Worm (Caenorhabditis elegans) whole organism, L2 larva: ENCODE measurements around the gene tomm-70.

Experiments
- C34F6.9 ChIP-seq: fragments of 150-350 bp; optimal IDR thresholded peaks from 2 replicates; lab custom pipeline; 2014; ENCODE audit warnings: missing biosample characterization, missing genetic modification characterization
- F13H6.1 ChIP-seq: sonication (generic microtip); optimal IDR thresholded peaks from 2 replicates; lab custom pipeline; 2016; ENCODE audit warnings: missing genetic modification characterization, missing compliant biosample characterization
- ZK546.5 ChIP-seq: sonication (generic microtip); optimal IDR thresholded peaks from 2 replicates; lab custom pipeline; 2017; ENCODE audit warnings: missing biosample characterization, missing genetic modification characterization
- alr-1 ChIP-seq: fragments of 150-350 bp; optimal IDR thresholded peaks from 2 replicates; lab custom pipeline; 2014; ENCODE audit warnings: missing biosample characterization, missing genetic modification characterization
- aly-2 ChIP-seq: fragments of 150-350 bp; optimal IDR thresholded peaks from 2 replicates; lab custom pipeline; 2014; ENCODE audit warnings: missing biosample characterization, missing genetic modification characterization
- ama-1 ChIP-seq: fragments of 150-350 bp; optimal IDR thresholded peaks from 2 replicates; lab custom pipeline; 2018; ENCODE audit warnings: inconsistent platforms
- blmp-1 ChIP-seq: sonication (generic microtip); optimal IDR thresholded peaks from 2 replicates; lab custom pipeline; 2017; ENCODE audit warnings: missing genetic modification characterization, mild to moderate bottlenecking, missing compliant biosample characterization, antibody characterized with exemption, moderate library complexity; ENCODE audit not compliant: insufficient read depth
- ceh-82 ChIP-seq: fragments of 150-350 bp; optimal IDR thresholded peaks from 2 replicates; lab custom pipeline; 2014; ENCODE audit warnings: missing biosample characterization, missing genetic modification characterization
- crh-2 ChIP-seq: sonication (generic microtip); optimal IDR thresholded peaks from 2 replicates; lab custom pipeline; 2017; ENCODE audit warnings: missing biosample characterization, missing genetic modification characterization
- dmd-4 ChIP-seq: sonication (generic microtip); optimal IDR thresholded peaks from 2 replicates; lab custom pipeline; 2017; ENCODE audit warnings: missing biosample characterization, missing genetic modification characterization
- egl-27 ChIP-seq: sonication (generic microtip); optimal IDR thresholded peaks from 3 replicates; lab custom pipeline; 2017; ENCODE audit warnings: missing biosample characterization, missing genetic modification reagents, missing genetic modification characterization
- fos-1 ChIP-seq: fragments of 150-350 bp; optimal IDR thresholded peaks from 2 replicates; lab custom pipeline; 2014; ENCODE audit warnings: missing biosample characterization, missing genetic modification characterization
- gmeb-1 ChIP-seq: fragments of 150-350 bp; optimal IDR thresholded peaks from 2 replicates; lab custom pipeline; 2014; ENCODE audit warnings: missing biosample characterization, missing genetic modification characterization
- lin-11 ChIP-seq: fragments of 150-350 bp; sonication (generic microtip); optimal IDR thresholded peaks from 2 replicates; lab custom pipeline; 2014; ENCODE audit warnings: missing biosample characterization, missing genetic modification characterization, inconsistent platforms, mixed read lengths
- lin-13 ChIP-seq: fragments of 150-350 bp; optimal IDR thresholded peaks from 2 replicates; lab custom pipeline; 2014; ENCODE audit warnings: missing biosample characterization, missing genetic modification reagents, missing genetic modification characterization
- lin-39 ChIP-seq: fragments of 150-350 bp; optimal IDR thresholded peaks from 2 replicates; lab custom pipeline; 2014; ENCODE audit warnings: missing biosample characterization, missing genetic modification reagents, missing genetic modification characterization
- nhr-10 ChIP-seq: sonication (generic microtip); optimal IDR thresholded peaks from 2 replicates; lab custom pipeline; 2017; ENCODE audit warnings: missing biosample characterization, missing genetic modification characterization
- nhr-11 ChIP-seq: fragments of 150-350 bp; optimal IDR thresholded peaks from 2 replicates; lab custom pipeline; 2014; ENCODE audit warnings: missing biosample characterization, missing genetic modification characterization
- nhr-12 ChIP-seq: fragments of 150-350 bp; optimal IDR thresholded peaks from 2 replicates; lab custom pipeline; 2014; ENCODE audit warnings: missing biosample characterization, missing genetic modification characterization
- nhr-21 ChIP-seq: fragments of 150-350 bp; optimal IDR thresholded peaks from 2 replicates; lab custom pipeline; 2014; ENCODE audit warnings: missing biosample characterization, missing genetic modification characterization
- nhr-23 ChIP-seq: fragments of 150-350 bp; optimal IDR thresholded peaks from 2 replicates; lab custom pipeline; 2014; ENCODE audit warnings: missing biosample characterization, missing genetic modification reagents, missing genetic modification characterization
- nhr-237 ChIP-seq: fragments of 150-350 bp; optimal IDR thresholded peaks from 2 replicates; lab custom pipeline; 2014; ENCODE audit warnings: missing biosample characterization, missing genetic modification characterization
- nhr-6 ChIP-seq: fragments of 150-350 bp; optimal IDR thresholded peaks from 2 replicates; lab custom pipeline; 2014; ENCODE audit warnings: missing biosample characterization, missing genetic modification characterization
- nhr-77 ChIP-seq: fragments of 150-350 bp; optimal IDR thresholded peaks from 2 replicates; lab custom pipeline; 2014; ENCODE audit warnings: missing biosample characterization, missing genetic modification characterization
- sem-4 ChIP-seq: fragments of 150-350 bp; optimal IDR thresholded peaks from 2 replicates; lab custom pipeline; 2014; ENCODE audit warnings: missing biosample characterization, missing genetic modification reagents, missing genetic modification characterization
- skn-1 ChIP-seq: sonication (generic microtip); optimal IDR thresholded peaks from 2 replicates; lab custom pipeline; 2017; ENCODE audit warnings: missing biosample characterization, missing genetic modification characterization
- sma-3 ChIP-seq: sonication (generic microtip); optimal IDR thresholded peaks from 2 replicates; lab custom pipeline; 2016; ENCODE audit warnings: missing genetic modification reagents, missing genetic modification characterization, missing compliant biosample characterization
- sma-9 ChIP-seq, 2 experiments: fragments of 150-350 bp in 1 of 2; sonication (generic microtip) in 1 of 2; optimal IDR thresholded peaks; 2 replicates each; lab custom pipeline; 2014 to 2016; ENCODE audit warnings: missing genetic modification characterization in 2 of 2, mild to moderate bottlenecking in 1 of 2, missing biosample characterization in 1 of 2, missing compliant biosample characterization in 1 of 2, missing genetic modification reagents in 1 of 2, moderate library complexity in 1 of 2
- snpc-4 ChIP-seq: fragments of 150-350 bp; optimal IDR thresholded peaks from 2 replicates; lab custom pipeline; 2014; ENCODE audit warnings: missing biosample characterization, missing genetic modification characterization
- unc-39 ChIP-seq: fragments of 150-350 bp; optimal IDR thresholded peaks from 2 replicates; lab custom pipeline; 2014; ENCODE audit warnings: missing biosample characterization, missing genetic modification characterization
- unc-62 ChIP-seq: fragments of 150-350 bp; optimal IDR thresholded peaks from 2 replicates; lab custom pipeline; 2014; ENCODE audit warnings: missing biosample characterization, missing genetic modification reagents, missing genetic modification characterization
- zag-1 ChIP-seq: fragments of 150-350 bp; optimal IDR thresholded peaks from 2 replicates; lab custom pipeline; 2014; ENCODE audit warnings: missing biosample characterization, missing genetic modification characterization
- ztf-1 ChIP-seq: fragments of 200-800 bp; sonication (Bioruptor generic); conservative IDR thresholded peaks from 2 replicates; pipeline ENCODE4 v1.3.6; 2022; ENCODE audit warnings: missing genetic modification characterization, missing compliant biosample characterization
- ztf-11 ChIP-seq: sonication (generic microtip); optimal IDR thresholded peaks from 2 replicates; lab custom pipeline; 2017; ENCODE audit warnings: missing biosample characterization, missing genetic modification characterization

tomm-70 gene

ce11 chrIII:8712968-8713367, 41.6 kb downstream of the tomm-70 start:
- TF ChIP-seq fos-1 (tag; lab: Kevin White, UChicago) (no peak), lin-13 (GFP tag; lab: Kevin White, UChicago) (no peak), nhr-11 (tag; lab: Kevin White, UChicago) (no peak), egl-27 (tag; lab: Kevin White, UChicago) (no peak), ama-1 (no peak), nhr-237 (tag; lab: Kevin White, UChicago) (no peak), crh-2 (tag; lab: Kevin White, UChicago) (no peak), C34F6.9 (no peak), ztf-1 (GFP tag; lab: Robert Waterston, UW) (no peak), gmeb-1 (tag; lab: Kevin White, UChicago) (no peak), sem-4 (tag; lab: Kevin White, UChicago) (no peak), sma-9 (GFP tag; optimal IDR thresholded peaks at IDR 0.05; lab: Kevin White, UChicago) (no peak), sma-9 (tag; optimal IDR thresholded peaks at IDR 0.05; lab: Kevin White, UChicago) (no peak), lin-11 (no peak), unc-62 (GFP tag; lab: Kevin White, UChicago) (no peak), ZK546.5 (tag; lab: Kevin White, UChicago) (no peak), nhr-21 (no peak), nhr-6 (tag; lab: Kevin White, UChicago) (no peak), nhr-12 (no peak), F13H6.1 (no peak)

ce11 chrIII:8710310-8710709, 44.2 kb downstream of the tomm-70 start, which contains the start of gene B0303.11:
Gene B0303.11 (minus strand): TSS chrIII:8710410.
- TF ChIP-seq gmeb-1 (tag; lab: Kevin White, UChicago) (no peak), unc-62 (GFP tag; lab: Kevin White, UChicago) (no peak), lin-39 (no peak), sma-3 (GFP tag; lab: Kevin White, UChicago) (no peak), ceh-82 (tag; lab: Kevin White, UChicago) (no peak), sma-9 (GFP tag; optimal IDR thresholded peaks at IDR 0.05; lab: Kevin White, UChicago) (no peak), sma-9 (tag; optimal IDR thresholded peaks at IDR 0.05; lab: Kevin White, UChicago) (no peak), ztf-1 (GFP tag; lab: Robert Waterston, UW) (no peak), alr-1 (tag; lab: Kevin White, UChicago) (no peak), nhr-10 (tag; lab: Kevin White, UChicago) (no peak), dmd-4 (tag; lab: Kevin White, UChicago) (no peak), F13H6.1 (no peak), fos-1 (tag; lab: Kevin White, UChicago) (no peak), crh-2 (tag; lab: Kevin White, UChicago) (no peak), blmp-1 (tag; lab: Kevin White, UChicago) (no peak), unc-39 (tag; lab: Kevin White, UChicago) (no peak), zag-1 (tag; lab: Kevin White, UChicago) (no peak), nhr-23 (tag; lab: Kevin White, UChicago) (no peak), nhr-12 (no peak), nhr-6 (tag; lab: Kevin White, UChicago) (no peak), lin-11 (no peak)

ce11 chrIII:8709735-8710134, 44.8 kb downstream of the tomm-70 start:
- TF ChIP-seq lin-13 (GFP tag; lab: Kevin White, UChicago) = no peak
- peak; percentile 48 for TF ChIP-seq sma-9 (GFP tag; optimal IDR thresholded peaks at IDR 0.05; lab: Kevin White, UChicago)
- no peak for TF ChIP-seq sma-9 (tag; optimal IDR thresholded peaks at IDR 0.05; lab: Kevin White, UChicago)
- TF ChIP-seq nhr-6 (tag; lab: Kevin White, UChicago) = no peak
- TF ChIP-seq blmp-1 (tag; lab: Kevin White, UChicago) = peak; percentile 67

- no peak for TF ChIP-seq aly-2
- no peak for TF ChIP-seq ama-1
- no peak for TF ChIP-seq nhr-77 (tag; lab: Kevin White, UChicago)
- TF ChIP-seq unc-62 (GFP tag; lab: Kevin White, UChicago) = no peak
- TF ChIP-seq skn-1 (tag; lab: Kevin White, UChicago) = no peak
- TF ChIP-seq crh-2 (tag; lab: Kevin White, UChicago) = no peak
- TF ChIP-seq ztf-11 (tag; lab: Kevin White, UChicago) = no peak
- TF ChIP-seq snpc-4 (tag; lab: Kevin White, UChicago) = no peak
- no peak for TF ChIP-seq ZK546.5 (tag; lab: Kevin White, UChicago)
- TF ChIP-seq C34F6.9 = no peak
- TF ChIP-seq alr-1 (tag; lab: Kevin White, UChicago) = no peak
These were observed 49.8 kb downstream of the tomm-70 start, which contains the start of gene B0303.16 for ce11 chrIII:8704765-8705164. Gene B0303.16 (plus strand): TSS chrIII:8705065.
